Fruit fly (Drosophila melanogaster) whole organism, adult: ENCODE results near the gene Desat2.
"Not testable (repeated sequence)": the region's sequence is repeated elsewhere in the genome, so short reads cannot be mapped to it uniquely, and the experiment has no call there.

Source experiments
- CG11617 ChIP-seq: fragments of 200-800 bp; sonication (Bioruptor generic); optimal IDR thresholded peaks from 2 replicates; lab custom pipeline; 2017; ENCODE audit warnings: mild to moderate bottlenecking, missing biosample characterization, missing genetic modification reagents, missing genetic modification characterization
- CG14711 ChIP-seq: fragments of 200-800 bp; sonication (Bioruptor generic); optimal IDR thresholded peaks from 2 replicates; lab custom pipeline; 2018; ENCODE audit warnings: missing biosample characterization, mild to moderate bottlenecking, missing genetic modification characterization, moderate library complexity
- CG33017 ChIP-seq: fragments of 200-800 bp; sonication (Bioruptor generic); optimal IDR thresholded peaks from 2 replicates; lab custom pipeline; 2018; ENCODE audit warnings: missing biosample characterization, mild to moderate bottlenecking, missing genetic modification characterization, moderate library complexity
- CG5204 ChIP-seq: fragments of 200-800 bp; sonication (Bioruptor generic); optimal IDR thresholded peaks from 2 replicates; lab custom pipeline; 2016; ENCODE audit warnings: missing biosample characterization, missing genetic modification characterization
- CG7045 ChIP-seq: fragments of 200-800 bp; sonication (Bioruptor generic); optimal IDR thresholded peaks from 2 replicates; lab custom pipeline; 2017; ENCODE audit warnings: missing biosample characterization, mild to moderate bottlenecking, missing genetic modification characterization
- CG7101 ChIP-seq: fragments of 200-800 bp; sonication (Bioruptor generic); optimal IDR thresholded peaks from 2 replicates; lab custom pipeline; 2018; ENCODE audit warnings: missing biosample characterization, mild to moderate bottlenecking, missing genetic modification characterization, moderate library complexity
- Clk ChIP-seq: fragments of 200-800 bp; sonication (Bioruptor generic); optimal IDR thresholded peaks from 2 replicates; lab custom pipeline; 2017; ENCODE audit warnings: missing biosample characterization, missing genetic modification characterization
- Crg-1 ChIP-seq: fragments of 200-800 bp; sonication (Bioruptor generic); optimal IDR thresholded peaks from 2 replicates; lab custom pipeline; 2016; ENCODE audit warnings: missing biosample characterization, missing genetic modification characterization
- Hr96 ChIP-seq: fragments of 200-800 bp; sonication (Bioruptor generic); optimal IDR thresholded peaks from 2 replicates; lab custom pipeline; 2016; ENCODE audit warnings: missing biosample characterization, missing genetic modification characterization
- Mnt ChIP-seq: fragments of 200-800 bp; sonication (Bioruptor generic); optimal IDR thresholded peaks from 2 replicates; lab custom pipeline; 2016; ENCODE audit warnings: missing biosample characterization, mild to moderate bottlenecking, missing genetic modification characterization
- bab1 ChIP-seq: fragments of 200-800 bp; sonication (Bioruptor generic); optimal IDR thresholded peaks from 3 replicates; lab custom pipeline; 2019; ENCODE audit warnings: missing biosample characterization, mild to moderate bottlenecking, missing genetic modification characterization, moderate library complexity
- cic ChIP-seq: fragments of 200-800 bp; sonication (Bioruptor generic); optimal IDR thresholded peaks from 2 replicates; lab custom pipeline; 2017; ENCODE audit warnings: missing biosample characterization, mild to moderate bottlenecking, missing genetic modification characterization, moderate library complexity
- cnc ChIP-seq, 2 experiments: fragments of >200 bp; optimal IDR thresholded peaks; 2 replicates each; lab custom pipeline; 2017
- kay ChIP-seq: fragments of 200-800 bp; sonication (Bioruptor generic); peaks from one replicate; lab custom pipeline; 2016; ENCODE audit warnings: missing biosample characterization, missing genetic modification characterization, borderline replicate concordance
- pad ChIP-seq: fragments of 200-800 bp; sonication (Bioruptor generic); optimal IDR thresholded peaks from 3 replicates; lab custom pipeline; 2017; ENCODE audit warnings: missing biosample characterization, missing genetic modification characterization, mild to moderate bottlenecking, moderate library complexity, missing genetic modification reagents
- tj ChIP-seq: fragments of 200-800 bp; sonication (Bioruptor generic); optimal IDR thresholded peaks from 3 replicates; lab custom pipeline; 2017; ENCODE audit warnings: missing biosample characterization, mild to moderate bottlenecking, missing genetic modification characterization, moderate library complexity
- toe ChIP-seq: fragments of 200-800 bp; sonication (Bioruptor generic); optimal IDR thresholded peaks from 2 replicates; lab custom pipeline; 2016; ENCODE audit warnings: missing biosample characterization, missing genetic modification characterization

Gene Desat2

DNA sequence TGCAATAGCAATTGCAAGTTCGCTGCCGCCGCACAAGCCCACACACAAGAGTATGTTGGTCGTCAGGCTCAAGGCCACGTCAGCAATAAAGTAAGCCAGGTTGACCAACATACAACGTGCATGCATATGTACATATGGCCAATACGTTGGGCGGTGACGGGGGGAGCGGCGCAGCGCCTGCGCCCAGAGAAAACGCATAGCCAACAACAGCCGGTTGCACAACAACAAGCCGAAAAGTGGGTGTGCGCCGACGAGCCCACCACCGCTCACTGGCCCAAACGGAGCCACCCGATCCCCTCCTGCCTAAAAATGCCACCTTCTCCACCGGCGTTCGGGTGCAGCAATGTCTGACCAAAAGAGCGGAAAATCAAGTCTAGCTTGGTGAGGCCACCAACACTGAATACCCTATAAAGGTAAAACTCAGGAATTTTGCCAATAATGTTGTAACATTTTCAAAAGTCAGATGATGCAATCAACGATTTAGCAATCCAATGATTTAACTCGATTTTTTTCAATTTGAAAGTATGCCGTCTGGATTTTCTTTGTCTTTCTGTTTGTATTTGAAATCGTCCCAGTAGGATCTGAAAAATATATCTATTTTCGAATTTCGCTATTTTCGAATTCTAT, 16.0 kb downstream of the Desat2 start, which contains the start of gene CG5509:
TSS of gene CG5509 (plus strand) at position 577 of the 627 bp plus-strand sequence.
- TF ChIP-seq tj (GFP tag; lab: Kevin White, UChicago) (peak; percentile 66), CG11617 (GFP tag; lab: Kevin White, UChicago) (no peak), cic (GFP tag; lab: Kevin White, UChicago) (peak; percentile 12)

DNA sequence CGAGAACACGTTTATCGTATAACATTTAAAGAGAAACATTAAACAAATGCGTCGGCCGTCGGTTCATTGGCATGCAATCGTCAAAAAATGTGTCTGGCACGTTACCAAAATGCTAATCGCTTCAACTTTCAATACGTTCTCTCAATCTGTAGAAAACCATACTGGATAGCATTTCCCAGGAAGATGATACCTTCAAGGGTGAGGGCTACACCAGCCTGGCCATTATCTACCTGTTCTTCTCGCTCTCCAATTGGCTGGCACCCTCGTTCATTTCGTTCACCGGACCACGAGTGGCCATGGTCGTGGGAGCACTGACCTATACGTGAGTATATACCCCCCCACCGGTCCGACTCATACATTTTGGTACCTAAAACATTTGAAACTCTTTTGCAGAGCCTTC, 18.4 kb downstream of the Desat2 start:
- TF ChIP-seq bab1 (GFP tag; lab: Kevin White, UChicago) (no peak), CG14711 (tag; lab: Kevin White, UChicago) (no peak), cic (GFP tag; lab: Kevin White, UChicago) (no peak), CG33017 (tag; lab: Kevin White, UChicago) (no peak), kay (GFP tag; lab: Kevin White, UChicago) (no peak), CG7101 (tag; lab: Kevin White, UChicago) (no peak)

DNA sequence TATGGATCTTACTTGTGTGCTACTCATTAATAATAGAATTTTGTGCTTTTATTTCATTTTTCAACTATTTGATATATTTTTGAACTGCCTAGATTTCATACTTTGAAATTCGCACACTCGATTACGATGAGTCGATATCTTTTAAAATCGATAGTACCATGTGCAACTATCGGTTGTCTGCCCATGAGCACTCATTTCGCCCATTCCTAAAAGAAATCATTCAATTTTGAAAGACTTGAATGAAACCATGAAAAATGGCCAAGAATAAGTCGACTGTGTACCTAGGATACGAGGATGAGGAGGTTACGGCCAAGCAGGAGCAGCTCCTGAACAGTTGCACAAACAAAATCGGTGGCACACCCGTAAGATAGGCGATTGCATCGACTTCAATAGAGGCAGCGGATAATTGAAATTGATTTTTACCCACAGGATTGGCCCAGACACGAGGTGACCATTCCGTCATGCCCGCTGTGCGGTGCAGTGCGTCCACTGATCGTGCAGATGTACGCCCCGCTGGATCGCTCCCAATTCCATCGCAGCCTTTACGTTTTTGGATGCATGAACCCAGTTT, 20.4 kb downstream of the Desat2 start, which contains the start of gene trus:
TSS of gene trus (plus strand) at position 204 of the 571 bp plus-strand sequence.
- TF ChIP-seq tj (GFP tag; lab: Kevin White, UChicago) (no peak), CG7101 (tag; lab: Kevin White, UChicago) (peak; percentile 10), CG7045 (no peak), toe (GFP tag; lab: Kevin White, UChicago) (no peak), CG33017 (tag; lab: Kevin White, UChicago) (no peak), CG5204 (GFP tag; lab: Kevin White, UChicago) (no peak), CG14711 (tag; lab: Kevin White, UChicago) (no peak), Hr96 (GFP tag; lab: Kevin White, UChicago) (no peak), pad (no peak), Clk (no peak), Mnt (GFP tag; lab: Kevin White, UChicago) (peak; percentile 84), cnc (optimal IDR thresholded peaks at IDR 0.05; lab: Kevin White, UChicago) (no peak), bab1 (GFP tag; lab: Kevin White, UChicago) (peak; percentile 64), Crg-1 (GFP tag; lab: Kevin White, UChicago) (no peak)

DNA sequence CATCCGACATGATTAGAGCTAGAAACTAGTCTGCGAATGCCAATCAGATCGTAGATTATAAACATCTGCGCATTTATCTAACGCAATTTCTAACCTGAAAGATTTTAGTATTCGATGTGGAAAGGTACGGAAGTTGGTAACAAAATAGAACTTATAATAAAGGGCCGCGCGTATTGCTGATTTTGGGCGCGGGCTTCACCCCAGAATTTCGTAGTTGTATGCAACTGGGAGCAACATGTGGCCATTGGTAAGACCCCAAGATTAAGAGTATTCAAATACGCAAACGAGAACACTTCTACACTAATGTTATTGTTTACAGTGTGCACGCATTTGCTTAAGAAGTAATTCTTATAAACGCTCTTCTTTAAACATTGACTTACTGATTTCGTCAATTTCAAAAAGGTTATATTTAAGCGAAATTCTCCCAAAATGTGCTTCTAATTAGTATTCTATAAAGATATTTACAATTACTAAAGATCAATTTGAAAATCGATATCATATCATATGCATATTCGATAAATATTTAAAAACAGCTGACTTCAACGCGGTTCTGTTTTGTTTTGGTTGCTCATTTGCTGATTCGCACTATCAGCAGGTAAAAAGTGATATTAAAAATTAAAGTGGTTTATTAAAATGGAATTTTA, 24.0 kb downstream of the Desat2 start, which contains the start of the genes CG5961 and Polr3C:
TSS of gene CG5961 (minus strand) at position 416 of the 644 bp plus-strand sequence.
TSS of gene Polr3C (plus strand) at position 536 of the 644 bp plus-strand sequence.
- TF ChIP-seq CG7101 (tag; lab: Kevin White, UChicago), result peak; percentile 16
- no peak for TF ChIP-seq Crg-1 (GFP tag; lab: Kevin White, UChicago)
- TF ChIP-seq Mnt (GFP tag; lab: Kevin White, UChicago), result peak; percentile 82
- no peak for TF ChIP-seq CG5204 (GFP tag; lab: Kevin White, UChicago)
- peak; percentile 39 for TF ChIP-seq cic (GFP tag; lab: Kevin White, UChicago)
- TF ChIP-seq CG11617 (GFP tag; lab: Kevin White, UChicago), result no peak
- TF ChIP-seq bab1 (GFP tag; lab: Kevin White, UChicago), result peak; percentile 49
- TF ChIP-seq tj (GFP tag; lab: Kevin White, UChicago), result peak; percentile 85
- no peak for TF ChIP-seq toe (GFP tag; lab: Kevin White, UChicago)

DNA sequence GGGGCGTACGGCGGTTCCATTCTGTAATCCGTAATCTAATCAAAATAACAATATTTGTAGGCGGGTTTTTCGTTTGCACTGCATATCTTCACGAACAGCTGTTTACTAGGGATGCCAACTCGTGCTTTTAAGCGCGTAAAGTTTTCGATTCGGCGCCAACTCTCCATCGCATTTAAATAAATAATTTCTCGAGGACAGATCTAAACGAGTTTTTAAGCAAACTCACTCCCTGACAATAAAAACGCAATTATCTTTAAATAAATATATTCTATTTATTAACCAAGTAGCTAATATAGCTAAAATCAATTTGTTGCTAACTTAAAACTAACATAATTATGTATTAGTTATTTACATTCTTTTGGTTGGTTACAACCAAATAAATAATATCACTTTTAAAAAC, 29.1 kb downstream of the Desat2 start, which contains the start of gene CG5608:
TSS of gene CG5608 (minus strand) at position 101 of the 400 bp plus-strand sequence.
- TF ChIP-seq Hr96, toe, kay (GFP tag; lab: Kevin White, UChicago): not testable (repeated sequence)

DNA sequence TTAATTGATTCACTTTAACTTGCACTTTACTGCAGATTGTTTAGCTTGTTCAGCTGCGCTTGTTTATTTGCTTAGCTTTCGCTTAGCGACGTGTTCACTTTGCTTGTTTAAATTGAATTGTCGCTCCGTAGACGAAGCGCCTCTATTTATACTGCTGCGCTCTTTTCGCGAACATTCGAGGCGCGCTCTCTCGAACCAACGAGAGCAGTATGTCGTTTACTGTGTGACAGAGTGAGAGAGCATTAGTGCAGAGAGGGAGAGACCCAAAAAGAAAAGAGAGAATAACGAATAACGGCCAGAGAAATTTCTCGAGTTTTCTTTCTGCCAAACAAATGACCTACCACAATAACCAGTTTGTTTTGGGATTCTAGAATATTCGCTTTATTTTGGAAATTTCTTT, 31.6 kb downstream of the Desat2 start, which contains the start of gene Hsp70Ba:
TSS of gene Hsp70Ba (minus strand) at position 102 of the 400 bp plus-strand sequence.
- not testable (repeated sequence) for TF ChIP-seq cnc (optimal IDR thresholded peaks at IDR 0.05; lab: Kevin White, UChicago); CG5204 (GFP tag; lab: Kevin White, UChicago); CG7101 (tag; lab: Kevin White, UChicago)
